Worm (Caenorhabditis elegans) whole organism, late embryonic: ENCODE measurements around the gene oma-1.

Experiments used
- F13H6.1 ChIP-seq: sonication (generic microtip); optimal IDR thresholded peaks from 2 replicates; lab custom pipeline; 2016; ENCODE audit warnings: missing genetic modification characterization, missing compliant biosample characterization
- T23F11.4 ChIP-seq: fragments of 200-800 bp; sonication (Bioruptor generic); optimal IDR thresholded peaks from 2 replicates; lab custom pipeline; 2018; ENCODE audit warnings: mild to moderate bottlenecking, missing genetic modification characterization, missing compliant biosample characterization
- ama-1 ChIP-seq: fragments of 150-350 bp; optimal IDR thresholded peaks from 2 replicates; lab custom pipeline; 2014
- ceh-14 ChIP-seq: sonication (generic microtip); optimal IDR thresholded peaks from 2 replicates; lab custom pipeline; 2016; ENCODE audit warnings: missing genotype, missing genetic modification characterization, missing compliant biosample characterization
- ceh-18 ChIP-seq: sonication (generic microtip); optimal IDR thresholded peaks from 2 replicates; lab custom pipeline; 2016; ENCODE audit warnings: missing genetic modification characterization, missing compliant biosample characterization
- ceh-19 ChIP-seq: fragments of 200-800 bp; sonication (Bioruptor generic); optimal IDR thresholded peaks from 2 replicates; lab custom pipeline; 2018; ENCODE audit warnings: mild to moderate bottlenecking, missing genetic modification characterization, missing compliant biosample characterization
- ceh-22 ChIP-seq: sonication (generic microtip); optimal IDR thresholded peaks from 2 replicates; lab custom pipeline; 2017; ENCODE audit warnings: missing biosample characterization, missing genetic modification characterization
- ceh-34 ChIP-seq: sonication (generic microtip); optimal IDR thresholded peaks from 2 replicates; lab custom pipeline; 2016; ENCODE audit warnings: mild to moderate bottlenecking, missing genetic modification characterization, missing compliant biosample characterization
- ceh-6 ChIP-seq: fragments of 200-800 bp; sonication (Bioruptor generic); optimal IDR thresholded peaks from 2 replicates; lab custom pipeline; 2018; ENCODE audit warnings: mild to moderate bottlenecking, missing genetic modification characterization, missing compliant biosample characterization
- che-1 ChIP-seq: sonication (generic microtip); optimal IDR thresholded peaks from 2 replicates; lab custom pipeline; 2016; ENCODE audit warnings: mild to moderate bottlenecking, missing genetic modification characterization, missing compliant biosample characterization
- dve-1 ChIP-seq: sonication (generic microtip); optimal IDR thresholded peaks from 2 replicates; lab custom pipeline; 2017; ENCODE audit warnings: antibody characterized with exemption, mild to moderate bottlenecking, missing genetic modification characterization, missing compliant biosample characterization
- elt-2 ChIP-seq: sonication (generic microtip); optimal IDR thresholded peaks from 2 replicates; lab custom pipeline; 2016; ENCODE audit warnings: missing genetic modification reagents, missing genetic modification characterization, missing compliant biosample characterization
- elt-4 ChIP-seq: sonication (generic microtip); optimal IDR thresholded peaks from 2 replicates; lab custom pipeline; 2016; ENCODE audit warnings: missing genetic modification characterization, missing compliant biosample characterization
- fkh-10 ChIP-seq: fragments of 150-350 bp; optimal IDR thresholded peaks from 2 replicates; lab custom pipeline; 2014; ENCODE audit warnings: missing biosample characterization, missing genetic modification reagents, missing genetic modification characterization
- hlh-13 ChIP-seq: fragments of 200-800 bp; sonication (Bioruptor generic); optimal IDR thresholded peaks from 2 replicates; lab custom pipeline; 2018; ENCODE audit warnings: mild to moderate bottlenecking, missing genetic modification characterization, missing compliant biosample characterization
- hlh-15 ChIP-seq: sonication (generic microtip); optimal IDR thresholded peaks from 2 replicates; lab custom pipeline; 2016; ENCODE audit warnings: missing genetic modification characterization, missing compliant biosample characterization
- hlh-8 ChIP-seq: sonication (generic microtip); optimal IDR thresholded peaks from 2 replicates; lab custom pipeline; 2016; ENCODE audit warnings: missing genotype, missing genetic modification characterization, missing compliant biosample characterization
- lin-11 ChIP-seq: fragments of 200-800 bp; sonication (Bioruptor generic); optimal IDR thresholded peaks from 2 replicates; lab custom pipeline; 2018; ENCODE audit warnings: mild to moderate bottlenecking, missing genetic modification characterization, missing compliant biosample characterization
- madf-2 ChIP-seq: sonication (generic microtip); optimal IDR thresholded peaks from 2 replicates; lab custom pipeline; 2017; ENCODE audit warnings: missing genetic modification characterization, missing compliant biosample characterization
- mec-3 ChIP-seq: sonication (generic microtip); optimal IDR thresholded peaks from 2 replicates; lab custom pipeline; 2016; ENCODE audit warnings: borderline replicate concordance, missing genetic modification characterization, missing compliant biosample characterization
- nfya-1 ChIP-seq: sonication (generic microtip); optimal IDR thresholded peaks from 2 replicates; lab custom pipeline; 2017; ENCODE audit warnings: missing genetic modification characterization, mild to moderate bottlenecking, missing compliant biosample characterization, antibody characterized with exemption, moderate library complexity
- nhr-11 ChIP-seq: fragments of 150-350 bp; optimal IDR thresholded peaks from 2 replicates; lab custom pipeline; 2014; ENCODE audit warnings: missing biosample characterization, missing genetic modification characterization
- npax-4 ChIP-seq: sonication (generic microtip); optimal IDR thresholded peaks from 2 replicates; lab custom pipeline; 2016; ENCODE audit warnings: missing genetic modification characterization, missing compliant biosample characterization
- pag-3 ChIP-seq: sonication (generic microtip); optimal IDR thresholded peaks from 2 replicates; lab custom pipeline; 2016; ENCODE audit warnings: missing compliant biosample characterization, missing genetic modification characterization, borderline replicate concordance
- pax-1 ChIP-seq: fragments of 150-350 bp; optimal IDR thresholded peaks from 2 replicates; lab custom pipeline; 2014; ENCODE audit warnings: missing biosample characterization, missing genetic modification characterization
- pros-1 ChIP-seq: fragments of 150-350 bp; optimal IDR thresholded peaks from 2 replicates; lab custom pipeline; 2014; ENCODE audit warnings: missing biosample characterization, missing genetic modification reagents, missing genetic modification characterization
- ref-2 ChIP-seq: sonication (generic microtip); optimal IDR thresholded peaks from 2 replicates; lab custom pipeline; 2016; ENCODE audit warnings: missing genetic modification characterization, missing compliant biosample characterization
- rnt-1 ChIP-seq: sonication (generic microtip); optimal IDR thresholded peaks from 2 replicates; lab custom pipeline; 2016; ENCODE audit warnings: missing genetic modification characterization, missing compliant biosample characterization
- sox-4 ChIP-seq: sonication (generic microtip); optimal IDR thresholded peaks from 2 replicates; lab custom pipeline; 2017; ENCODE audit warnings: mild to moderate bottlenecking, missing genetic modification characterization, inconsistent platforms, missing compliant biosample characterization
- tbx-2 ChIP-seq: sonication (generic microtip); optimal IDR thresholded peaks from 2 replicates; lab custom pipeline; 2016; ENCODE audit warnings: missing genetic modification characterization, missing compliant biosample characterization
- tbx-7 ChIP-seq: sonication (generic microtip); optimal IDR thresholded peaks from 2 replicates; lab custom pipeline; 2016; ENCODE audit warnings: missing genotype, missing genetic modification characterization, missing compliant biosample characterization
- unc-42 ChIP-seq: sonication (generic microtip); optimal IDR thresholded peaks from 2 replicates; lab custom pipeline; 2016; ENCODE audit warnings: missing genotype, missing genetic modification characterization, missing compliant biosample characterization
- unc-55 ChIP-seq: sonication (generic microtip); optimal IDR thresholded peaks from 2 replicates; lab custom pipeline; 2017; ENCODE audit warnings: missing biosample characterization, missing genetic modification reagents, missing genetic modification characterization
- zip-5 ChIP-seq: sonication (generic microtip); optimal IDR thresholded peaks from 2 replicates; lab custom pipeline; 2016; ENCODE audit warnings: missing genetic modification characterization, missing compliant biosample characterization
- ztf-16 ChIP-seq: sonication (generic microtip); optimal IDR thresholded peaks from 2 replicates; lab custom pipeline; 2017; ENCODE audit warnings: missing genetic modification characterization, missing compliant biosample characterization

oma-1 gene

ce11 chrIV:8845922-8846321, 42.9 kb upstream of the oma-1 start:
- no peak for TF ChIP-seq unc-42
- TF ChIP-seq elt-2 (tag; lab: Kevin White, UChicago), result peak; percentile 59

ce11 chrIV:8847918-8848317, 40.9 kb upstream of the oma-1 start, which contains the start of gene col-118:
Gene col-118, plus strand, starts transcription at chrIV:8848218.
- TF ChIP-seq sox-4 (tag; lab: Kevin White, UChicago), result no peak
- no peak for TF ChIP-seq ceh-18 (tag; lab: Kevin White, UChicago)
- no peak for TF ChIP-seq lin-11 (tag; lab: Kevin White, UChicago)
- no peak for TF ChIP-seq elt-2 (tag; lab: Kevin White, UChicago)
- no peak for TF ChIP-seq pros-1 (tag; lab: Kevin White, UChicago)
- no peak for TF ChIP-seq che-1 (tag; lab: Kevin White, UChicago)
- TF ChIP-seq unc-55 (GFP tag; lab: Kevin White, UChicago), result no peak
- TF ChIP-seq fkh-10 (GFP tag; lab: Kevin White, UChicago), result no peak
- TF ChIP-seq npax-4 (tag; lab: Kevin White, UChicago), result no peak
- no peak for TF ChIP-seq elt-4 (tag; lab: Kevin White, UChicago)
- TF ChIP-seq ztf-16 (tag; lab: Kevin White, UChicago), result no peak
- TF ChIP-seq, all 69 proteins: peak for 0

- TF ChIP-seq tbx-7 (tag; lab: Kevin White, UChicago) (no peak), ceh-18 (tag; lab: Kevin White, UChicago) (no peak), ceh-34 (tag; lab: Kevin White, UChicago) (no peak), dve-1 (no peak), lin-11 (tag; lab: Kevin White, UChicago) (no peak), mec-3 (tag; lab: Kevin White, UChicago) (no peak), ceh-19 (GFP tag; lab: Kevin White, UChicago) (no peak), hlh-15 (tag; lab: Kevin White, UChicago) (no peak), madf-2 (tag; lab: Kevin White, UChicago) (no peak), ama-1 (lab: Kevin White, UChicago) (no peak), pag-3 (tag; lab: Kevin White, UChicago) (no peak), nhr-11 (tag; lab: Kevin White, UChicago) (no peak), ceh-6 (GFP tag; lab: Kevin White, UChicago) (no peak), sox-4 (tag; lab: Kevin White, UChicago) (no peak), F13H6.1 (no peak), tbx-2 (tag; lab: Kevin White, UChicago) (no peak), zip-5 (tag; lab: Kevin White, UChicago) (no peak), pax-1 (tag; lab: Kevin White, UChicago) (no peak), npax-4 (tag; lab: Kevin White, UChicago) (no peak)
Observed at ce11 chrIV:8848983-8849382, 39.8 kb upstream of the oma-1 start.

ce11 chrIV:8850807-8851206, 38.0 kb upstream of the oma-1 start:
- TF ChIP-seq ceh-34 (tag; lab: Kevin White, UChicago) (no peak), F13H6.1 (no peak), ref-2 (no peak), tbx-2 (tag; lab: Kevin White, UChicago) (peak; percentile 24), hlh-8 (no peak), T23F11.4 (GFP tag; lab: Kevin White, UChicago) (no peak), ceh-19 (GFP tag; lab: Kevin White, UChicago) (no peak), pros-1 (tag; lab: Kevin White, UChicago) (no peak), hlh-13 (GFP tag; lab: Kevin White, UChicago) (no peak), ceh-22 (tag; lab: Kevin White, UChicago) (no peak), ceh-18 (tag; lab: Kevin White, UChicago) (peak; percentile 75), rnt-1 (tag; lab: Kevin White, UChicago) (peak; percentile 5), unc-55 (GFP tag; lab: Kevin White, UChicago) (no peak), ama-1 (lab: Kevin White, UChicago) (no peak), nfya-1 (tag; lab: Kevin White, UChicago) (no peak), ceh-14 (tag; lab: Kevin White, UChicago) (no peak)
